Fruit fly (Drosophila melanogaster) Kc167 (cell line): ENCODE measurements around the gene Mical.

Experiments used
- Myc ChIP-seq: fragments of >200 bp; optimal IDR thresholded peaks from 2 replicates; lab custom pipeline; 2017; ENCODE audit warnings: missing external identifiers
- h ChIP-seq: fragments of >200 bp; optimal IDR thresholded peaks from 3 replicates; lab custom pipeline; 2018; ENCODE audit warnings: missing external identifiers
- insv ChIP-seq: fragments of >200 bp; optimal IDR thresholded peaks from 3 replicates; lab custom pipeline; 2018; ENCODE audit warnings: missing external identifiers
- psq ChIP-seq: fragments of >200 bp; optimal IDR thresholded peaks from 2 replicates; lab custom pipeline; 2017; ENCODE audit warnings: missing external identifiers
- ttk ChIP-seq: sonication (Bioruptor generic); optimal IDR thresholded peaks from 2 replicates; lab custom pipeline; 2017; ENCODE audit warnings: missing external identifiers

DNA sequence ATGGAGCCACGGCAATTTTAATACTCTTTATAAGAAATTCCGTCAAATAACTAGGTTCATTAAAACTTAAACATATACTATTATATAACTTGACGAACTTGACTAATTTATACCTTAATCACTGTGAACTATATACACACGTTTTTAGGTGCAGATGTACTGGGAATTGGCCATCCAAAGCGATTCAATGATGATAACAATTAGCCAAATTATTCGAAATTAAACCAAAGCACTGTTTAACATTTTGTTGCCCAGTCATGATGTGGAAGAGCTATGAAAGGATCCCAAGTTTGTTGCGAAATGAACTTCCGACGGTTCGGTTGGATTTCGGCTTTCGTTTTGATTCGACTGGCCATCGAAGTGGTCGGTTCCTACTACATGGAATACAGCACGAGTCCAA lies 19.6 kb upstream of the Mical start, which contains the start of gene CG33630:
- TF ChIP-seq h (lab: Kevin White, UChicago) (no peak), psq (lab: Kevin White, UChicago) (no peak), insv (no peak), Myc (no peak), ttk (lab: Kevin White, UChicago) (no peak)
